Worm (Caenorhabditis elegans) whole organism, L4/young adult: ENCODE results near the gene Y51H4A.937.

Experiments used
- dao-5 ChIP-seq: sonication (generic microtip); optimal IDR thresholded peaks from 2 replicates; lab custom pipeline; 2016; ENCODE audit warnings: missing genotype, missing genetic modification characterization, moderate library complexity, missing compliant biosample characterization
- him-1 ChIP-seq: sonication (generic microtip); optimal IDR thresholded peaks from 2 replicates; lab custom pipeline; 2016; ENCODE audit warnings: missing genotype, missing genetic modification reagents, missing genetic modification characterization, missing compliant biosample characterization

DNA sequence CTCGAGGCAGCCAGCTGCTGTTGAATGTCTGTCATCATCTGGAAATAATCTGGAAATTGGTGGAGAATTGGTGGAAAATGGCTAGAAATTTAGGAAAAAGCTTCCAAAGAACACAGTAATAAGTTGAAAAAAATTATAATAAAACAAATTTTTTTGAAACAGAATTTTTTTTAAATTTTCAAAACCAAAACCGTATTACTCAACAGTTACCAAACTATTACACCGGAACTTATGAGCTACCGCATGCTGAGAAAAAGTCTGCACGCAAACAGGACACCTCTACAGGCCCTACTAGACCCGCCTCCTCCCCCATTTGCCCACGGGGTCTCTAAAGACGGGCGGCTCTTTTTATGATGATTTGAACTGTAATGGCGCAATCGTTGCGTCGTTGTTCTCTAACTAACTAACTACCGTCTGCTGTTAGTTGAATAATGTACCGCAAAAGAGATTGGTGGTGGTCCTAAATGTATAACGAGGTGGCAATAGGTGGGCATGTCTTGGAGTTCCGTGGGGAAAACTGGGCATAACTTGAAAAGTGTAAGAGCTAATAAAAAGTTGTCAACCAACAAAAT, 22.8 kb upstream of the Y51H4A.937 start, which contains the start of gene zip-7:
- no peak for TF ChIP-seq dao-5 (tag; lab: Kevin White, UChicago)
- TF ChIP-seq him-1 (tag; lab: Kevin White, UChicago) = no peak
